Fruit fly (Drosophila melanogaster) whole organism, pupa: Measurements from ENCODE around the gene GstD4.

Source experiments
- CG14655 ChIP-seq: fragments of 200-800 bp; sonication (Bioruptor generic); optimal IDR thresholded peaks from 3 replicates; lab custom pipeline; 2017; ENCODE audit warnings: mild to moderate bottlenecking, missing biosample characterization, missing genetic modification reagents, missing genetic modification characterization
- CG17806 ChIP-seq: fragments of 200-800 bp; sonication (Bioruptor generic); optimal IDR thresholded peaks from 2 replicates; lab custom pipeline; 2018; ENCODE audit warnings: missing biosample characterization, mild to moderate bottlenecking, missing genetic modification characterization, moderate library complexity
- CG32121 ChIP-seq: fragments of 200-800 bp; sonication (Bioruptor generic); IDR thresholded peaks from 2 replicates; pipeline ENCODE4 v1.3.6; 2022; ENCODE audit warnings: missing biosample characterization, missing genetic modification characterization
- CG34367 ChIP-seq: fragments of 200-800 bp; sonication (Bioruptor generic); optimal IDR thresholded peaks from 2 replicates; lab custom pipeline; 2018; ENCODE audit warnings: missing biosample characterization, mild to moderate bottlenecking, missing genetic modification characterization
- CG4496 ChIP-seq: fragments of 200-800 bp; sonication (Bioruptor generic); IDR thresholded peaks from 3 replicates; pipeline ENCODE4 v1.3.6; 2022; ENCODE audit warnings: missing biosample characterization, missing genetic modification characterization
- CG8301 ChIP-seq: fragments of 200-800 bp; sonication (Bioruptor generic); optimal IDR thresholded peaks from 2 replicates; lab custom pipeline; 2018; ENCODE audit warnings: missing biosample characterization, mild to moderate bottlenecking, missing genetic modification characterization
- CG9948 ChIP-seq: fragments of 200-800 bp; sonication (Bioruptor generic); optimal IDR thresholded peaks from 2 replicates; lab custom pipeline; 2018; ENCODE audit warnings: missing biosample characterization, mild to moderate bottlenecking, missing genetic modification characterization, moderate library complexity
- D1 ChIP-seq: fragments of 200-800 bp; sonication (Bioruptor generic); optimal IDR thresholded peaks from 2 replicates; lab custom pipeline; 2018; ENCODE audit warnings: missing biosample characterization, mild to moderate bottlenecking, missing genetic modification characterization, moderate library complexity
- EcR ChIP-seq: fragments of 200-800 bp; sonication (Bioruptor generic); optimal IDR thresholded peaks from 3 replicates; lab custom pipeline; 2019; ENCODE audit warnings: missing biosample characterization, missing genetic modification characterization, mild to moderate bottlenecking, moderate library complexity, missing genetic modification reagents
- Pif1B ChIP-seq: fragments of 200-800 bp; sonication (Bioruptor generic); optimal IDR thresholded peaks from 3 replicates; lab custom pipeline; 2016; ENCODE audit warnings: missing biosample characterization, missing genetic modification characterization

DNA sequence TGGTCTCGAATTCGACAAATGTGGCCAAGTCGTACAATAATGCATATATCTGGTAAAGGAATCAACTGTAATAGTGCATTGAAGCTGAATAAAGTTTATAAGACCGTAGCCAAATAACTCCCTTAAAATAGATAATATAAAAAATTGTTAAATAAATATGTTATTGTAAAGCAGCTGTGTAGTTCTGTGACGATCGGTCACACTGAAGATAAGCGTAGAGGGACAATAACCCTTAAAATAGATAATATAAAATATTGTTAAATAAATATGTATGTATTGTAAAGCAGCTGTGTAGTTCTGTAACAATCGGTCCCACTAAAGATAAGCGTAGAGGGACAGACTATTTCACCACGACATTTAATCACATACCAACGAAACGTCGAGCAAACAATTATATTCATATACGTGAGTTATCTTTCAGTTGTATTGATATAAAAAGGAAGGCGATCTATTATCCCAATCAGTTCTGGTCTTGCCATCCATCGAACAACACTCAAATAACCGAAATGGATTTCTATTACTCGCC, 1.4 kb downstream of the GstD4 start, which contains the start of gene GstD5:
- TF ChIP-seq CG9948 (no peak), CG4496 (no peak), CG14655 (GFP tag; lab: Kevin White, UChicago) (no peak), CG34367 (no peak), EcR (GFP tag; lab: Kevin White, UChicago) (peak; percentile 76), Pif1B (no peak), CG8301 (tag; lab: Kevin White, UChicago) (no peak), CG17806 (tag; lab: Kevin White, UChicago) (no peak), CG32121 (no peak), D1 (tag; lab: Kevin White, UChicago) (no peak)
